Worm (Caenorhabditis elegans): ENCODE results near the gene ceh-28.

DNA sequence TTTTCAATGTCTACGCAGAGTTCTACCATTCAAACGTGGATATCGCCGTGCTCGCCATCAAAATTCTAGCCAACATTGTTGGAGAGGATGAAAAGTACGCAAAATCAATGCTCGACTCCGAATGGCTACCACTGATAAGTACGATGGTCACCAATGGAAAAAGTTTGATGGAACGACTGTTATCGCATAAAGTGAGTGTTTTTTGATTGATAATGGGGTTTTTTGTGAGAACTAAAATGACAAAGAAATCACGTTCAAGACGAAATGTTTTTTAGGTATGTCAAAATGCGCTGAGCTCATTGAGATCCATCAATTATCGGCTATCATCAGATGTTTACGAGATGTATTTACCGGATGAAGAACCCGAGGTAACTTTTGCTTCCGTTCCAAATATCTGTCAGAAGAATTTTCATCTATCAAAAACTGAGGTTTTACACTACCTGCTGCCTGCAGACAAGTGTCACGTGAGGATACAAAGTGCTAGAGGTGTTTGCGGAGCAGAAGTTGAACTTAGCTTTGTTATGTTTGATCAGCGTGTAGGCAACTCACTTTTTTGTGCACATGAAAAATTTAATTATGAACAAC is 31.8 kb downstream of the ceh-28 start:
- TF ChIP-seq unc-62 (GFP tag; optimal IDR thresholded peaks at IDR 0.05) (no peak), ztf-11 (tag; optimal IDR thresholded peaks at IDR 0.05) (no peak), ama-1 (optimal IDR thresholded peaks at IDR 0.05) (no peak), fos-1 (tag; optimal IDR thresholded peaks at IDR 0.05) (no peak), snpc-4 (tag; optimal IDR thresholded peaks at IDR 0.05) (no peak)

Measured in whole organism, L3 larva.